Fruit fly (Drosophila melanogaster) whole organism, prepupa: Measurements from ENCODE around the gene EndoU.

Experiments used
- Blimp-1 ChIP-seq: fragments of 200-800 bp; sonication (Bioruptor generic); optimal IDR thresholded peaks from 3 replicates; lab custom pipeline; 2017; ENCODE audit warnings: missing biosample characterization, missing genetic modification characterization, mild to moderate bottlenecking, moderate library complexity, missing genetic modification reagents
- CG10669 ChIP-seq: fragments of 200-800 bp; sonication (Bioruptor generic); optimal IDR thresholded peaks from 3 replicates; lab custom pipeline; 2018; ENCODE audit warnings: missing biosample characterization, mild to moderate bottlenecking, missing genetic modification characterization, moderate library complexity
- CG11294 ChIP-seq: fragments of 200-800 bp; sonication (Bioruptor generic); IDR thresholded peaks from 2 replicates; pipeline ENCODE4 v1.3.6; 2022; ENCODE audit warnings: missing biosample characterization, missing genetic modification characterization
- CG1621 ChIP-seq: fragments of 200-800 bp; sonication (Bioruptor generic); optimal IDR thresholded peaks from 3 replicates; lab custom pipeline; 2018; ENCODE audit warnings: missing biosample characterization, mild to moderate bottlenecking, missing genetic modification characterization
- CG4318 ChIP-seq: fragments of 200-800 bp; sonication (Bioruptor generic); optimal IDR thresholded peaks from 3 replicates; lab custom pipeline; 2017; ENCODE audit warnings: missing biosample characterization, mild to moderate bottlenecking, missing genetic modification characterization
- CG6808 ChIP-seq: fragments of 200-800 bp; sonication (Bioruptor generic); optimal IDR thresholded peaks from 3 replicates; lab custom pipeline; 2017; ENCODE audit warnings: missing biosample characterization, missing genetic modification characterization, mild to moderate bottlenecking, moderate library complexity, missing genetic modification reagents
- CG6854 ChIP-seq: fragments of 200-800 bp; sonication (Bioruptor generic); optimal IDR thresholded peaks from 2 replicates; lab custom pipeline; 2017; ENCODE audit warnings: missing biosample characterization, mild to moderate bottlenecking, missing genetic modification characterization
- CG8632 ChIP-seq: fragments of 200-800 bp; sonication (Bioruptor generic); optimal IDR thresholded peaks from 3 replicates; lab custom pipeline; 2016; ENCODE audit warnings: missing biosample characterization, missing genetic modification characterization
- Eip78C ChIP-seq: fragments of 200-800 bp; sonication (Bioruptor generic); peaks from one replicate; lab custom pipeline; 2016; ENCODE audit warnings: missing biosample characterization, missing genetic modification characterization
- dsx ChIP-seq: fragments of 200-800 bp; optimal IDR thresholded peaks from 3 replicates; lab custom pipeline; 2019; ENCODE audit warnings: missing biosample characterization, mild to moderate bottlenecking, missing genetic modification characterization, moderate library complexity; ENCODE audit not compliant: poor library complexity, severe bottlenecking
- esn ChIP-seq: fragments of 200-800 bp; sonication (Bioruptor generic); optimal IDR thresholded peaks from 2 replicates; lab custom pipeline; 2016; ENCODE audit warnings: missing biosample characterization, mild to moderate bottlenecking, missing genetic modification characterization, moderate library complexity
- fd59A ChIP-seq: fragments of 200-800 bp; sonication (Bioruptor generic); optimal IDR thresholded peaks from 2 replicates; lab custom pipeline; 2017; ENCODE audit warnings: missing biosample characterization, mild to moderate bottlenecking, missing genetic modification characterization, missing genetic modification reagents
- ss ChIP-seq, 2 experiments: fragments of 200-800 bp; sonication (Bioruptor generic); optimal IDR thresholded peaks; 2 replicates in 1 of 2; 3 replicates in 1 of 2; lab custom pipeline; 2017 to 2018; ENCODE audit warnings: mild to moderate bottlenecking in 2 of 2, missing biosample characterization in 2 of 2, missing genetic modification characterization in 2 of 2, moderate library complexity in 1 of 2
- vri ChIP-seq: fragments of 200-800 bp; sonication (Bioruptor generic); optimal IDR thresholded peaks from 3 replicates; lab custom pipeline; 2016; ENCODE audit warnings: missing biosample characterization, mild to moderate bottlenecking, missing genetic modification characterization

- TF ChIP-seq dsx (GFP tag; lab: Kevin White, UChicago) (peak; percentile 21), CG1621 (peak; percentile 36), CG6808 (GFP tag; lab: Kevin White, UChicago) (no peak), fd59A (GFP tag; lab: Kevin White, UChicago) (no peak), Blimp-1 (GFP tag; lab: Kevin White, UChicago) (no peak), CG11294 (no peak), CG4318 (GFP tag; lab: Kevin White, UChicago) (no peak), esn (GFP tag; lab: Kevin White, UChicago) (no peak), CG6854 (peak; percentile 40), CG8632 (no peak), vri (GFP tag; lab: Kevin White, UChicago) (no peak), Eip78C (GFP tag; lab: Kevin White, UChicago) (peak; percentile 32), CG10669 (GFP tag; lab: Kevin White, UChicago) (no peak), ss (GFP tag; optimal IDR thresholded peaks at IDR 0.05; lab: Kevin White, UChicago) (peak; percentile 51 to 81)
Measured at dm6 chr3R:15920751-15921156, 12.6 kb downstream of the EndoU start, which contains the start of gene Fbxl7.
